Fruit fly (Drosophila melanogaster) whole organism, embryonic: ENCODE data around the gene CG32483.
A peak's percentile ranks its signal among the peaks of the same experiment; 100 is the strongest.

Experiments
- Antp ChIP-seq: fragments of 200-800 bp; sonication (Bioruptor generic); optimal IDR thresholded peaks from 3 replicates; lab custom pipeline; 2016; ENCODE audit warnings: missing biosample characterization, missing genetic modification characterization
- CG10267 ChIP-seq: fragments of 200-800 bp; sonication (Bioruptor generic); optimal IDR thresholded peaks from 2 replicates; lab custom pipeline; 2018; ENCODE audit warnings: missing biosample characterization, mild to moderate bottlenecking, missing genetic modification characterization, moderate library complexity
- CG14965 ChIP-seq: fragments of 200-800 bp; sonication (Bioruptor generic); optimal IDR thresholded peaks from 2 replicates; lab custom pipeline; 2016; ENCODE audit warnings: missing biosample characterization, missing genetic modification characterization, borderline replicate concordance
- CG1603 ChIP-seq: fragments of 200-800 bp; sonication (Bioruptor generic); optimal IDR thresholded peaks from 2 replicates; lab custom pipeline; 2019; ENCODE audit warnings: missing biosample characterization, mild to moderate bottlenecking, missing genetic modification characterization, moderate library complexity
- CG17328 ChIP-seq: fragments of 200-800 bp; sonication (Bioruptor generic); IDR thresholded peaks from 2 replicates; pipeline ENCODE4 v1.3.6; 2022; ENCODE audit warnings: missing biosample characterization, missing genetic modification characterization
- CG17359 ChIP-seq: fragments of 200-800 bp; sonication (Bioruptor generic); optimal IDR thresholded peaks from 3 replicates; lab custom pipeline; 2018; ENCODE audit warnings: missing biosample characterization, mild to moderate bottlenecking, missing genetic modification characterization, moderate library complexity
- CG17568 ChIP-seq: fragments of 200-800 bp; sonication (Bioruptor generic); optimal IDR thresholded peaks from 2 replicates; lab custom pipeline; 2018; ENCODE audit warnings: missing biosample characterization, mild to moderate bottlenecking, missing genetic modification characterization, moderate library complexity
- CG2199 ChIP-seq: fragments of 200-800 bp; sonication (Bioruptor generic); IDR thresholded peaks from 3 replicates; pipeline ENCODE4 v1.3.6; 2022; ENCODE audit warnings: missing biosample characterization, missing genetic modification characterization
- CG3065 ChIP-seq: fragments of 200-800 bp; sonication (Bioruptor generic); optimal IDR thresholded peaks from 2 replicates; lab custom pipeline; 2016; ENCODE audit warnings: missing biosample characterization, missing genetic modification characterization
- CG32772 ChIP-seq: fragments of 200-800 bp; sonication (Bioruptor generic); IDR thresholded peaks from 2 replicates; pipeline ENCODE4 v1.3.6; 2022; ENCODE audit warnings: missing biosample characterization, missing genetic modification characterization
- CG3407 ChIP-seq: fragments of 200-800 bp; sonication (Bioruptor generic); optimal IDR thresholded peaks from 2 replicates; lab custom pipeline; 2018; ENCODE audit warnings: missing biosample characterization, mild to moderate bottlenecking, missing genetic modification characterization
- CG4404 ChIP-seq: fragments of 200-800 bp; sonication (Bioruptor generic); IDR thresholded peaks from 2 replicates; pipeline ENCODE4 v1.3.6; 2022; ENCODE audit warnings: missing biosample characterization, missing genetic modification characterization
- CG4424 ChIP-seq: fragments of 200-800 bp; sonication (Bioruptor generic); optimal IDR thresholded peaks from 3 replicates; lab custom pipeline; 2016; ENCODE audit warnings: missing biosample characterization, missing genetic modification characterization
- CG4854 ChIP-seq: fragments of 200-800 bp; sonication (Bioruptor generic); optimal IDR thresholded peaks from 2 replicates; lab custom pipeline; 2016; ENCODE audit warnings: missing biosample characterization, missing genetic modification characterization, inconsistent platforms
- CG6813 ChIP-seq: fragments of 200-800 bp; sonication (Bioruptor generic); optimal IDR thresholded peaks from 2 replicates; lab custom pipeline; 2017; ENCODE audit warnings: missing biosample characterization, missing genetic modification characterization, mild to moderate bottlenecking, moderate library complexity, missing genetic modification reagents
- CG8089 ChIP-seq: fragments of 200-800 bp; sonication (Bioruptor generic); optimal IDR thresholded peaks from 3 replicates; lab custom pipeline; 2016; ENCODE audit warnings: missing biosample characterization, missing genetic modification characterization
- E2f1 ChIP-seq: fragments of 200-800 bp; sonication (Bioruptor generic); IDR thresholded peaks from 2 replicates; pipeline ENCODE4 v1.3.6; 2022; ENCODE audit warnings: missing biosample characterization, missing genetic modification characterization
- Ets65A ChIP-seq: fragments of 200-800 bp; sonication (Bioruptor generic); peaks from one replicate; lab custom pipeline; 2016; ENCODE audit warnings: missing biosample characterization, missing genetic modification characterization
- H15 ChIP-seq: fragments of 200-800 bp; sonication (Bioruptor generic); IDR thresholded peaks from 3 replicates; pipeline ENCODE4 v1.3.6; 2022; ENCODE audit warnings: missing biosample characterization, missing genetic modification characterization
- HHEX ChIP-seq: fragments of 200-800 bp; sonication (Bioruptor generic); optimal IDR thresholded peaks from 3 replicates; lab custom pipeline; 2017; ENCODE audit warnings: missing biosample characterization, mild to moderate bottlenecking, missing genetic modification characterization, missing genetic modification reagents
- Hand ChIP-seq: fragments of 200-800 bp; sonication (Bioruptor generic); optimal IDR thresholded peaks from 2 replicates; lab custom pipeline; 2017; ENCODE audit warnings: mild to moderate bottlenecking, missing biosample characterization, missing genetic modification reagents, missing genetic modification characterization
- HmgZ ChIP-seq: fragments of 200-800 bp; sonication (Bioruptor generic); optimal IDR thresholded peaks from 2 replicates; lab custom pipeline; 2018; ENCODE audit warnings: missing biosample characterization, mild to moderate bottlenecking, missing genetic modification characterization
- NFAT ChIP-seq: fragments of 200-800 bp; sonication (Bioruptor generic); IDR thresholded peaks from 2 replicates; pipeline ENCODE4 v1.3.6; 2022; ENCODE audit warnings: missing biosample characterization, missing genetic modification characterization
- Stat92E ChIP-seq, 3 experiments: fragments of >200 bp in 2 of 3; fragments of 200-800 bp in 1 of 3; sonication (Bioruptor generic) in 1 of 3; optimal IDR thresholded peaks; 2 replicates each; lab custom pipeline; 2017 to 2019; ENCODE audit warnings: missing biosample characterization in 3 of 3, missing genetic modification characterization in 3 of 3, mild to moderate bottlenecking in 1 of 3, moderate library complexity in 1 of 3
- Usf ChIP-seq: fragments of 200-800 bp; sonication (Bioruptor generic); optimal IDR thresholded peaks from 2 replicates; lab custom pipeline; 2017; ENCODE audit warnings: missing genotype, missing biosample characterization, missing genetic modification characterization
- ac ChIP-seq: fragments of 200-800 bp; sonication (Bioruptor generic); optimal IDR thresholded peaks from 3 replicates; lab custom pipeline; 2017; ENCODE audit warnings: missing biosample characterization, mild to moderate bottlenecking, missing genetic modification characterization
- ase ChIP-seq: fragments of 200-800 bp; sonication (Bioruptor generic); IDR thresholded peaks from 3 replicates; pipeline ENCODE4 v1.3.6; 2022; ENCODE audit warnings: missing biosample characterization, missing genetic modification characterization
- dan ChIP-seq: fragments of 200-800 bp; sonication (Bioruptor generic); IDR thresholded peaks from 2 replicates; pipeline ENCODE4 v1.3.6; 2022; ENCODE audit warnings: missing biosample characterization, missing genetic modification characterization
- en ChIP-seq: fragments of 200-800 bp; sonication (Bioruptor generic); optimal IDR thresholded peaks from 2 replicates; lab custom pipeline; 2016; ENCODE audit warnings: missing biosample characterization, missing genetic modification characterization
- gce ChIP-seq: fragments of 200-800 bp; sonication (Bioruptor generic); IDR thresholded peaks from 3 replicates; pipeline ENCODE4 v1.3.6; 2022; ENCODE audit warnings: missing biosample characterization, missing genetic modification characterization
- inv ChIP-seq: fragments of 200-800 bp; sonication (Bioruptor generic); IDR thresholded peaks from 2 replicates; pipeline ENCODE4 v1.3.6; 2022; ENCODE audit warnings: missing biosample characterization, missing genetic modification characterization; ENCODE audit not compliant: partially characterized antibody
- kni ChIP-seq: fragments of 200-800 bp; sonication (Bioruptor generic); optimal IDR thresholded peaks from 3 replicates; lab custom pipeline; 2017; ENCODE audit warnings: mild to moderate bottlenecking, missing biosample characterization, missing genetic modification reagents, missing genetic modification characterization
- knrl ChIP-seq: fragments of 200-800 bp; sonication (Bioruptor generic); IDR thresholded peaks from 3 replicates; pipeline ENCODE4 v1.3.6; 2022; ENCODE audit warnings: missing biosample characterization, missing genetic modification characterization; ENCODE audit not compliant: partially characterized antibody
- maf-S ChIP-seq: fragments of 200-800 bp; sonication (Bioruptor generic); optimal IDR thresholded peaks from 2 replicates; lab custom pipeline; 2016; ENCODE audit warnings: missing biosample characterization, missing genetic modification characterization
- nerfin-2 ChIP-seq: fragments of 200-800 bp; sonication (Bioruptor generic); IDR thresholded peaks from 2 replicates; pipeline ENCODE4 v1.3.6; 2022; ENCODE audit warnings: missing biosample characterization, missing genetic modification characterization; ENCODE audit not compliant: partially characterized antibody
- nom ChIP-seq: fragments of 200-800 bp; sonication (Bioruptor generic); optimal IDR thresholded peaks from 2 replicates; lab custom pipeline; 2017; ENCODE audit warnings: missing biosample characterization, missing genetic modification characterization, mild to moderate bottlenecking, moderate library complexity, missing genetic modification reagents
- onecut ChIP-seq: fragments of 200-800 bp; sonication (Bioruptor generic); IDR thresholded peaks from 2 replicates; pipeline ENCODE4 v1.3.6; 2022; ENCODE audit warnings: missing biosample characterization, missing genetic modification characterization
- p53 ChIP-seq: fragments of 200-800 bp; sonication (Bioruptor generic); optimal IDR thresholded peaks from 2 replicates; lab custom pipeline; 2016; ENCODE audit warnings: missing biosample characterization, missing genetic modification characterization
- pros ChIP-seq: fragments of 200-800 bp; sonication (Bioruptor generic); optimal IDR thresholded peaks from 3 replicates; lab custom pipeline; 2019; ENCODE audit warnings: missing biosample characterization, mild to moderate bottlenecking, missing genetic modification characterization, moderate library complexity
- ro ChIP-seq: fragments of 200-800 bp; sonication (Bioruptor generic); IDR thresholded peaks from 2 replicates; pipeline ENCODE4 v1.3.6; 2022; ENCODE audit warnings: missing biosample characterization, missing genetic modification characterization
- sens ChIP-seq: fragments of 200-800 bp; sonication (Bioruptor generic); peaks from one replicate; lab custom pipeline; 2016; ENCODE audit warnings: missing biosample characterization, missing genetic modification characterization
- sqz ChIP-seq: fragments of 200-800 bp; sonication (Bioruptor generic); optimal IDR thresholded peaks from 3 replicates; lab custom pipeline; 2018; ENCODE audit warnings: missing biosample characterization, mild to moderate bottlenecking, missing genetic modification characterization
- tll ChIP-seq, 2 experiments: fragments of 200-800 bp in 1 of 2; fragments of >200 bp in 1 of 2; sonication (Bioruptor generic) in 1 of 2; optimal IDR thresholded peaks; 2 replicates each; lab custom pipeline; 2017 to 2019; ENCODE audit warnings: missing biosample characterization in 2 of 2, missing genetic modification characterization in 2 of 2, mild to moderate bottlenecking in 1 of 2, moderate library complexity in 1 of 2
- tna ChIP-seq: fragments of 200-800 bp; sonication (Bioruptor generic); IDR thresholded peaks from 2 replicates; pipeline ENCODE4 v1.3.6; 2022; ENCODE audit warnings: missing biosample characterization, missing genetic modification characterization; ENCODE audit not compliant: partially characterized antibody
- twi ChIP-seq: fragments of 200-800 bp; optimal IDR thresholded peaks from 2 replicates; lab custom pipeline; 2019; ENCODE audit warnings: missing biosample characterization, mild to moderate bottlenecking, missing genetic modification characterization, moderate library complexity
- unc-4 ChIP-seq: fragments of 200-800 bp; sonication (Bioruptor generic); IDR thresholded peaks from 2 replicates; pipeline ENCODE4 v1.3.6; 2022; ENCODE audit warnings: missing biosample characterization, missing genetic modification characterization; ENCODE audit not compliant: partially characterized antibody
- usp ChIP-seq: fragments of >200 bp; optimal IDR thresholded peaks from 2 replicates; lab custom pipeline; 2017; ENCODE audit warnings: missing biosample characterization, missing genetic modification characterization
- wdn ChIP-seq: fragments of 200-800 bp; sonication (Bioruptor generic); IDR thresholded peaks from 2 replicates; pipeline ENCODE4 v1.3.6; 2022; ENCODE audit warnings: missing biosample characterization, missing genetic modification characterization
- yki ChIP-seq: fragments of >200 bp; optimal IDR thresholded peaks from 3 replicates; lab custom pipeline; 2018
- zen ChIP-seq: fragments of 200-800 bp; sonication (Bioruptor generic); optimal IDR thresholded peaks from 3 replicates; lab custom pipeline; 2018; ENCODE audit warnings: missing biosample characterization, mild to moderate bottlenecking, missing genetic modification characterization, moderate library complexity

CG32483 gene

dm6 chr3L:732290-732954 lies 42.5 kb upstream of the CG32483 start (continued):
- TF ChIP-seq tll (GFP tag; optimal IDR thresholded peaks at IDR 0.05; lab: Kevin White, UChicago), result peak in 1 of 2 experiments; percentile 88
- no peak for TF ChIP-seq CG17328 (GFP tag; lab: Robert Waterston, UW)
- no peak for TF ChIP-seq H15 (GFP tag; lab: Robert Waterston, UW)
- no peak for TF ChIP-seq p53 (GFP tag; lab: Kevin White, UChicago)
- no peak for TF ChIP-seq CG4424 (GFP tag; lab: Kevin White, UChicago)
- TF ChIP-seq usp (GFP tag; lab: Kevin White, UChicago), result no peak
- TF ChIP-seq Ets65A, result no peak
- no peak for TF ChIP-seq inv
- no peak for TF ChIP-seq gce
- 0 out of 3 replicates have a peak, but pooled peaks have one; percentile 7 for TF ChIP-seq CG2199 (GFP tag; lab: Robert Waterston, UW)
- no peak for TF ChIP-seq ase
- no peak for TF ChIP-seq Usf (GFP tag; lab: Kevin White, UChicago)
- no peak for TF ChIP-seq knrl
- TF ChIP-seq zen, result peak; percentile 52
- TF ChIP-seq maf-S (GFP tag; lab: Kevin White, UChicago), result no peak
- no peak for TF ChIP-seq E2f1 (GFP tag; lab: Robert Waterston, UW)
- peak; percentile 62; the same call in 1 of the 2 replicates for TF ChIP-seq CG32772
- no peak for TF ChIP-seq yki (lab: Kevin White, UChicago)
- no peak for TF ChIP-seq nerfin-2 (GFP tag; lab: Robert Waterston, UW)
- TF ChIP-seq en (GFP tag; lab: Kevin White, UChicago), result no peak
- no peak for TF ChIP-seq Antp (GFP tag; lab: Kevin White, UChicago)
- TF ChIP-seq dan (GFP tag; lab: Robert Waterston, UW), result no peak
- no peak for TF ChIP-seq HHEX (GFP tag; lab: Kevin White, UChicago)
- TF ChIP-seq CG1603 (tag; lab: Kevin White, UChicago), result no peak
- no peak for TF ChIP-seq wdn
- peak; percentile 67 for TF ChIP-seq kni (GFP tag; lab: Kevin White, UChicago)
- TF ChIP-seq CG17359 (tag; lab: Kevin White, UChicago), result peak; percentile 7
- TF ChIP-seq CG3065 (GFP tag; lab: Kevin White, UChicago), result no peak
- peak; percentile 22 for TF ChIP-seq ac (GFP tag; lab: Kevin White, UChicago)
- peak; percentile 55 for TF ChIP-seq pros (GFP tag; lab: Kevin White, UChicago)
- no peak for TF ChIP-seq CG8089 (GFP tag; lab: Kevin White, UChicago)
- TF ChIP-seq Stat92E (GFP tag; optimal IDR thresholded peaks at IDR 0.05; lab: Kevin White, UChicago), result no peak
- no peak for TF ChIP-seq ro (GFP tag; lab: Robert Waterston, UW)
- no peak for TF ChIP-seq tna (GFP tag; lab: Robert Waterston, UW)
- no peak for TF ChIP-seq CG10267
- no peak for TF ChIP-seq NFAT
- peak; percentile 77 for TF ChIP-seq sqz (GFP tag; lab: Kevin White, UChicago)
- no peak for TF ChIP-seq CG14965 (GFP tag; lab: Kevin White, UChicago)
- TF ChIP-seq CG3407 (GFP tag; lab: Kevin White, UChicago), result no peak
- TF ChIP-seq Hand, result no peak
- TF ChIP-seq CG4854, result no peak
- no peak for TF ChIP-seq onecut (GFP tag; lab: Robert Waterston, UW)
- no peak for TF ChIP-seq unc-4 (GFP tag; lab: Robert Waterston, UW)
- TF ChIP-seq CG4404 (GFP tag; lab: Robert Waterston, UW), result no peak
- TF ChIP-seq twi (tag; lab: Kevin White, UChicago), result no peak
- TF ChIP-seq CG6813 (GFP tag; lab: Kevin White, UChicago), result no peak
- peak; percentile 65 for TF ChIP-seq sens
- no peak for TF ChIP-seq CG17568 (GFP tag; lab: Kevin White, UChicago)
- no peak for TF ChIP-seq HmgZ (tag; lab: Kevin White, UChicago)
- no peak for TF ChIP-seq nom (GFP tag; lab: Kevin White, UChicago)
